Fruit fly (Drosophila melanogaster): ENCODE measurements around the gene Muc96D.
A peak's percentile ranks its signal among the peaks of the same experiment; 100 is the strongest.

The Muc96D gene

dm6 chr3R:25400545-25400944 lies at the start of gene Muc96D:
Gene Muc96D (minus strand): TSS chr3R:25400645.
- TF ChIP-seq D1 (tag; optimal IDR thresholded peaks at IDR 0.05), result no peak
- TF ChIP-seq CG13204 (GFP tag; optimal IDR thresholded peaks at IDR 0.05), result no peak
- TF ChIP-seq CG17806 (tag; optimal IDR thresholded peaks at IDR 0.05), result no peak
- no peak for TF ChIP-seq CG8159 (tag; optimal IDR thresholded peaks at IDR 0.05)
- TF ChIP-seq Pif1B (GFP tag; optimal IDR thresholded peaks at IDR 0.05), result no peak
- no peak for TF ChIP-seq EcR (GFP tag; optimal IDR thresholded peaks at IDR 0.05)
- no peak for TF ChIP-seq CG12605 (GFP tag; IDR thresholded peaks at IDR 0.05)
- TF ChIP-seq Snoo (tag; optimal IDR thresholded peaks at IDR 0.05), result no peak
- no peak for TF ChIP-seq CG4496 (GFP tag; IDR thresholded peaks at IDR 0.05)
- no peak for TF ChIP-seq CG8301 (tag; optimal IDR thresholded peaks at IDR 0.05)
- no peak for TF ChIP-seq fd96Ca (GFP tag; IDR thresholded peaks at IDR 0.05)
- no peak for TF ChIP-seq CG9948 (tag; optimal IDR thresholded peaks at IDR 0.05)
- TF ChIP-seq CG10348 (GFP tag; IDR thresholded peaks at IDR 0.05), result no peak

dm6 chr3R:25448737-25449136 lies 48.3 kb upstream of the Muc96D start:
- TF ChIP-seq D1 (tag; optimal IDR thresholded peaks at IDR 0.05) (no peak), CG10348 (GFP tag; IDR thresholded peaks at IDR 0.05) (no peak), CG34367 (tag; optimal IDR thresholded peaks at IDR 0.05) (no peak), CG13204 (GFP tag; optimal IDR thresholded peaks at IDR 0.05) (no peak), gl (tag; optimal IDR thresholded peaks at IDR 0.05) (no peak), CG12605 (GFP tag; IDR thresholded peaks at IDR 0.05) (no peak), rn (GFP tag; IDR thresholded peaks at IDR 0.05) (no peak), Pif1A (GFP tag; optimal IDR thresholded peaks at IDR 0.05) (no peak), CG9948 (tag; optimal IDR thresholded peaks at IDR 0.05) (no peak), CG4496 (GFP tag; IDR thresholded peaks at IDR 0.05) (no peak), Pif1B (GFP tag; optimal IDR thresholded peaks at IDR 0.05) (no peak), CG8301 (tag; optimal IDR thresholded peaks at IDR 0.05) (no peak), Ets98B (GFP tag; IDR thresholded peaks at IDR 0.05) (no peak), CG14655 (GFP tag; optimal IDR thresholded peaks at IDR 0.05) (no peak), Snoo (tag; optimal IDR thresholded peaks at IDR 0.05) (no peak)

dm6 chr3R:25448318-25448717 lies 47.9 kb upstream of the Muc96D start:
- no peak for TF ChIP-seq CG14655 (GFP tag; optimal IDR thresholded peaks at IDR 0.05)
- TF ChIP-seq Snoo (tag; optimal IDR thresholded peaks at IDR 0.05), result no peak
- no peak for TF ChIP-seq CG8301 (tag; optimal IDR thresholded peaks at IDR 0.05)
- no peak for TF ChIP-seq CG34367 (tag; optimal IDR thresholded peaks at IDR 0.05)
- no peak for TF ChIP-seq fd96Ca (GFP tag; IDR thresholded peaks at IDR 0.05)
- TF ChIP-seq CG8159 (tag; optimal IDR thresholded peaks at IDR 0.05), result no peak
- TF ChIP-seq CG4496 (GFP tag; IDR thresholded peaks at IDR 0.05), result no peak
- no peak for TF ChIP-seq CG10348 (GFP tag; IDR thresholded peaks at IDR 0.05)
- TF ChIP-seq CG17806 (tag; optimal IDR thresholded peaks at IDR 0.05), result no peak
- no peak for TF ChIP-seq CG32121 (GFP tag; IDR thresholded peaks at IDR 0.05)

- no peak for TF ChIP-seq CG32121 (GFP tag; IDR thresholded peaks at IDR 0.05)
- no peak for TF ChIP-seq rn (GFP tag; IDR thresholded peaks at IDR 0.05)
- no peak for TF ChIP-seq Pif1A (GFP tag; optimal IDR thresholded peaks at IDR 0.05)
- TF ChIP-seq Pif1B (GFP tag; optimal IDR thresholded peaks at IDR 0.05), result no peak
- no peak for TF ChIP-seq gl (tag; optimal IDR thresholded peaks at IDR 0.05)
- TF ChIP-seq EcR (GFP tag; optimal IDR thresholded peaks at IDR 0.05), result no peak
- TF ChIP-seq D1 (tag; optimal IDR thresholded peaks at IDR 0.05), result no peak
Measured at dm6 chr3R:25447451-25447850, 47.0 kb upstream of the Muc96D start.

dm6 chr3R:25446482-25447300 lies 46.2 kb upstream of the Muc96D start:
- TF ChIP-seq CG13204 (GFP tag; optimal IDR thresholded peaks at IDR 0.05) (peak; percentile 82), gl (tag; optimal IDR thresholded peaks at IDR 0.05) (no peak)

- TF ChIP-seq CG4496 (GFP tag; IDR thresholded peaks at IDR 0.05) (peak; percentile 94), CG10348 (GFP tag; IDR thresholded peaks at IDR 0.05) (peak; percentile 69), CG12605 (GFP tag; IDR thresholded peaks at IDR 0.05) (peak; percentile 78; the same call in 1 of the 2 replicates), rn (GFP tag; IDR thresholded peaks at IDR 0.05) (peak; percentile 66), CG15710 (tag; optimal IDR thresholded peaks at IDR 0.05) (peak; percentile 88), Ets98B (GFP tag; IDR thresholded peaks at IDR 0.05) (peak; percentile 83), EcR (GFP tag; optimal IDR thresholded peaks at IDR 0.05) (no peak), CG13204 (GFP tag; optimal IDR thresholded peaks at IDR 0.05) (peak; percentile 88), CG14655 (GFP tag; optimal IDR thresholded peaks at IDR 0.05) (peak; percentile 91), fd96Ca (GFP tag; IDR thresholded peaks at IDR 0.05) (peak; percentile 88), CG9948 (tag; optimal IDR thresholded peaks at IDR 0.05) (peak; percentile 93), Snoo (tag; optimal IDR thresholded peaks at IDR 0.05) (peak; percentile 66), CG32121 (GFP tag; IDR thresholded peaks at IDR 0.05) (peak; percentile 87), Pif1B (GFP tag; optimal IDR thresholded peaks at IDR 0.05) (peak; percentile 89), CG17806 (tag; optimal IDR thresholded peaks at IDR 0.05) (peak; percentile 90), CG8301 (tag; optimal IDR thresholded peaks at IDR 0.05) (peak; percentile 90), CG34367 (tag; optimal IDR thresholded peaks at IDR 0.05) (peak; percentile 88), CG8159 (tag; optimal IDR thresholded peaks at IDR 0.05) (peak; percentile 92), Pif1A (GFP tag; optimal IDR thresholded peaks at IDR 0.05) (peak; percentile 93), gl (tag; optimal IDR thresholded peaks at IDR 0.05) (peak; percentile 71), D1 (tag; optimal IDR thresholded peaks at IDR 0.05) (peak; percentile 83)
Measured at dm6 chr3R:25445546-25446400, 45.3 kb upstream of the Muc96D start.
